Worm (Caenorhabditis elegans) whole organism, young adult: ENCODE data around the gene F41E6.12.
A peak's percentile ranks its signal among the peaks of the same experiment; 100 is the strongest.

Experiments used
- B0336.3 ChIP-seq: fragments of 200-800 bp; sonication (Bioruptor generic); IDR thresholded peaks from 2 replicates; pipeline ENCODE4 v1.3.6; 2022; ENCODE audit warnings: missing genetic modification characterization, missing compliant biosample characterization
- C06A6.2 ChIP-seq: fragments of 200-800 bp; sonication (Bioruptor generic); conservative IDR thresholded peaks from 2 replicates; pipeline ENCODE4 v1.3.6; 2022; ENCODE audit warnings: missing genetic modification characterization, missing compliant biosample characterization
- C17E4.6 ChIP-seq: fragments of 200-800 bp; sonication (Bioruptor generic); IDR thresholded peaks from 2 replicates; pipeline ENCODE4 v1.3.6; 2022; ENCODE audit warnings: missing genetic modification reagents, missing genetic modification characterization, missing compliant biosample characterization
- F10E7.11 ChIP-seq: sonication (generic microtip); optimal IDR thresholded peaks from 2 replicates; lab custom pipeline; 2017; ENCODE audit warnings: mild to moderate bottlenecking, missing genetic modification characterization, moderate library complexity, missing compliant biosample characterization
- F39B2.1 ChIP-seq: fragments of 200-800 bp; sonication (Bioruptor generic); IDR thresholded peaks from 2 replicates; pipeline ENCODE4 v1.3.6; 2022; ENCODE audit warnings: missing genetic modification reagents, missing genetic modification characterization, missing compliant biosample characterization
- F52B5.7 ChIP-seq: sonication (generic microtip); optimal IDR thresholded peaks from 2 replicates; lab custom pipeline; 2016; ENCODE audit warnings: mild to moderate bottlenecking, missing genetic modification characterization, missing compliant biosample characterization
- F57A8.1 ChIP-seq: fragments of 200-800 bp; sonication (Bioruptor generic); optimal IDR thresholded peaks from 2 replicates; lab custom pipeline; 2018; ENCODE audit warnings: mild to moderate bottlenecking, missing genetic modification characterization, moderate library complexity, missing compliant biosample characterization
- K11D2.4 ChIP-seq: fragments of 200-800 bp; sonication (Bioruptor generic); IDR thresholded peaks from 2 replicates; pipeline ENCODE4 v1.3.6; 2022; ENCODE audit warnings: missing genetic modification reagents, missing genetic modification characterization, missing compliant biosample characterization
- K12H6.12 ChIP-seq: fragments of 200-800 bp; sonication (Bioruptor generic); optimal IDR thresholded peaks from 2 replicates; lab custom pipeline; 2018; ENCODE audit warnings: mild to moderate bottlenecking, missing genetic modification characterization, missing compliant biosample characterization
- T07F8.4 ChIP-seq: sonication (generic microtip); optimal IDR thresholded peaks from 2 replicates; lab custom pipeline; 2016; ENCODE audit warnings: mild to moderate bottlenecking, missing genetic modification characterization, moderate library complexity, missing compliant biosample characterization
- Y53F4B.3 ChIP-seq: fragments of 200-800 bp; sonication (Bioruptor generic); IDR thresholded peaks from 2 replicates; pipeline ENCODE4 v1.3.6; 2022; ENCODE audit warnings: missing genetic modification reagents, missing genetic modification characterization, missing compliant biosample characterization
- Y56A3A.18 ChIP-seq: fragments of 200-800 bp; sonication (Bioruptor generic); IDR thresholded peaks from 2 replicates; pipeline ENCODE4 v1.3.6; 2022; ENCODE audit warnings: missing genetic modification reagents, missing genetic modification characterization, missing compliant biosample characterization
- Y79H2A.3 ChIP-seq: fragments of 200-800 bp; sonication (Bioruptor generic); conservative IDR thresholded peaks from 2 replicates; pipeline ENCODE4 v1.3.6; 2022; ENCODE audit warnings: missing genetic modification reagents, missing genetic modification characterization, missing compliant biosample characterization
- Y95B8A.8 ChIP-seq: fragments of 200-800 bp; sonication (Bioruptor generic); IDR thresholded peaks from 2 replicates; pipeline ENCODE4 v1.3.6; 2022; ENCODE audit warnings: missing genetic modification reagents, missing genetic modification characterization, missing compliant biosample characterization
- atf-7 ChIP-seq: sonication (generic microtip); optimal IDR thresholded peaks from 2 replicates; lab custom pipeline; 2017; ENCODE audit warnings: mild to moderate bottlenecking, missing genetic modification characterization, missing compliant biosample characterization
- attf-6 ChIP-seq: fragments of 200-800 bp; sonication (Bioruptor generic); IDR thresholded peaks from 2 replicates; pipeline ENCODE4 v1.3.6; 2022; ENCODE audit warnings: missing genetic modification reagents, missing genetic modification characterization, missing compliant biosample characterization
- dpff-1 ChIP-seq: sonication (generic microtip); optimal IDR thresholded peaks from 2 replicates; lab custom pipeline; 2017; ENCODE audit warnings: mild to moderate bottlenecking, missing genetic modification characterization, missing compliant biosample characterization
- efl-1 ChIP-seq: fragments of 150-350 bp; optimal IDR thresholded peaks from 2 replicates; lab custom pipeline; 2014; ENCODE audit warnings: missing biosample characterization, missing genetic modification reagents, missing genetic modification characterization
- ets-4 ChIP-seq: fragments of 200-800 bp; sonication (Bioruptor generic); optimal IDR thresholded peaks from 2 replicates; lab custom pipeline; 2018; ENCODE audit warnings: mild to moderate bottlenecking, missing genetic modification characterization, missing compliant biosample characterization
- gei-17 ChIP-seq: fragments of 200-800 bp; sonication (Bioruptor generic); optimal IDR thresholded peaks from 2 replicates; lab custom pipeline; 2018; ENCODE audit warnings: mild to moderate bottlenecking, missing genetic modification characterization, missing compliant biosample characterization
- hmg-1.2 ChIP-seq: fragments of 200-800 bp; sonication (Bioruptor generic); IDR thresholded peaks from 2 replicates; pipeline ENCODE4 v1.3.6; 2022; ENCODE audit warnings: missing genetic modification reagents, missing genetic modification characterization, missing compliant biosample characterization
- hrde-1 ChIP-seq: sonication (generic microtip); optimal IDR thresholded peaks from 2 replicates; lab custom pipeline; 2016; ENCODE audit warnings: missing genetic modification characterization, mild to moderate bottlenecking, missing compliant biosample characterization, moderate library complexity, missing genotype, missing genetic modification reagents, borderline replicate concordance
- lag-1 ChIP-seq: fragments of 200-800 bp; sonication (Bioruptor generic); IDR thresholded peaks from 2 replicates; pipeline ENCODE4 v1.3.6; 2022; ENCODE audit warnings: missing genetic modification reagents, missing genetic modification characterization, missing compliant biosample characterization
- let-526 ChIP-seq: fragments of 200-800 bp; sonication (Bioruptor generic); IDR thresholded peaks from 2 replicates; pipeline ENCODE4 v1.3.6; 2022; ENCODE audit warnings: missing genetic modification reagents, missing genetic modification characterization, missing compliant biosample characterization
- let-607 ChIP-seq, 2 experiments: fragments of 200-800 bp in 1 of 2; sonication (Bioruptor generic) in 1 of 2; sonication (generic microtip) in 1 of 2; optimal IDR thresholded peaks; 2 replicates each; lab custom pipeline; 2016 to 2018; ENCODE audit warnings: mild to moderate bottlenecking in 2 of 2, missing compliant biosample characterization in 2 of 2, missing genetic modification characterization in 2 of 2, moderate library complexity in 2 of 2, missing genotype in 1 of 2
- lin-40 ChIP-seq: sonication (generic microtip); optimal IDR thresholded peaks from 2 replicates; lab custom pipeline; 2016; ENCODE audit warnings: missing genetic modification characterization, mild to moderate bottlenecking, missing compliant biosample characterization, missing genotype, missing genetic modification reagents
- lin-54 ChIP-seq: fragments of 200-800 bp; sonication (Bioruptor generic); optimal IDR thresholded peaks from 2 replicates; lab custom pipeline; 2018; ENCODE audit warnings: mild to moderate bottlenecking, missing genetic modification characterization, missing compliant biosample characterization
- lsl-1 ChIP-seq: fragments of 200-800 bp; sonication (Bioruptor generic); optimal IDR thresholded peaks from 2 replicates; lab custom pipeline; 2018; ENCODE audit warnings: mild to moderate bottlenecking, missing genetic modification characterization, moderate library complexity, missing compliant biosample characterization
- madf-6 ChIP-seq: fragments of 200-800 bp; sonication (Bioruptor generic); IDR thresholded peaks from 2 replicates; pipeline ENCODE4 v1.3.6; 2022; ENCODE audit warnings: missing genetic modification reagents, missing genetic modification characterization, missing compliant biosample characterization
- mes-4 ChIP-seq: sonication (generic microtip); optimal IDR thresholded peaks from 2 replicates; lab custom pipeline; 2016; ENCODE audit warnings: missing genotype, missing genetic modification characterization, missing compliant biosample characterization
- nfya-2 ChIP-seq: fragments of 200-800 bp; sonication (Bioruptor generic); IDR thresholded peaks from 2 replicates; pipeline ENCODE4 v1.3.6; 2022; ENCODE audit warnings: missing genetic modification reagents, missing genetic modification characterization, missing compliant biosample characterization
- nhr-120 ChIP-seq: fragments of 200-800 bp; sonication (Bioruptor generic); IDR thresholded peaks from 2 replicates; pipeline ENCODE4 v1.3.6; 2022; ENCODE audit warnings: missing genetic modification characterization, missing compliant biosample characterization
- nhr-80 ChIP-seq: sonication (generic microtip); optimal IDR thresholded peaks from 2 replicates; lab custom pipeline; 2016; ENCODE audit warnings: missing genetic modification characterization, missing compliant biosample characterization
- pbrm-1 ChIP-seq: fragments of 200-800 bp; sonication (Bioruptor generic); IDR thresholded peaks from 2 replicates; pipeline ENCODE4 v1.3.6; 2022; ENCODE audit warnings: missing genetic modification reagents, missing genetic modification characterization, missing compliant biosample characterization
- rec-8 ChIP-seq, 2 experiments: sonication (generic microtip); optimal IDR thresholded peaks; 2 replicates each; lab custom pipeline; 2016; ENCODE audit warnings: mild to moderate bottlenecking in 2 of 2, missing genetic modification characterization in 2 of 2, missing genetic modification reagents in 2 of 2, missing genotype in 2 of 2, missing biosample characterization in 1 of 2, missing compliant biosample characterization in 1 of 2, moderate library complexity in 1 of 2
- rpc-1 ChIP-seq, 2 experiments: fragments of 150-350 bp in 1 of 2; sonication (generic microtip) in 1 of 2; optimal IDR thresholded peaks; 2 replicates each; lab custom pipeline; 2014 to 2018; ENCODE audit warnings: missing biosample characterization in 1 of 2, missing genetic modification characterization in 1 of 2, missing genetic modification reagents in 1 of 2, missing genotype in 1 of 2
- sdz-38 ChIP-seq: sonication (generic microtip); optimal IDR thresholded peaks from 2 replicates; lab custom pipeline; 2016; ENCODE audit warnings: missing genotype, missing genetic modification characterization, missing compliant biosample characterization
- snpc-3.4 ChIP-seq: sonication (generic microtip); optimal IDR thresholded peaks from 2 replicates; lab custom pipeline; 2017; ENCODE audit warnings: missing genetic modification characterization, mild to moderate bottlenecking, missing compliant biosample characterization, antibody characterized with exemption, moderate library complexity, missing genotype, missing genetic modification reagents
- snpc-4 ChIP-seq, 5 experiments: fragments of 150-350 bp in 1 of 5; sonication (generic microtip) in 4 of 5; optimal IDR thresholded peaks; 2 replicates each; lab custom pipeline; 2014 to 2018; ENCODE audit warnings: missing genetic modification characterization in 5 of 5, missing biosample characterization in 3 of 5, antibody characterized with exemption in 2 of 5, mild to moderate bottlenecking in 2 of 5, missing compliant biosample characterization in 2 of 5, missing genotype in 2 of 5, moderate library complexity in 2 of 5, missing genetic modification reagents in 1 of 5
- tlf-1 ChIP-seq: fragments of 200-800 bp; sonication (Bioruptor generic); optimal IDR thresholded peaks from 2 replicates; lab custom pipeline; 2018; ENCODE audit warnings: mild to moderate bottlenecking, missing genetic modification characterization, missing compliant biosample characterization
- zfh-2 ChIP-seq: fragments of 200-800 bp; sonication (Bioruptor generic); conservative IDR thresholded peaks from 2 replicates; pipeline ENCODE4 v1.3.6; 2022; ENCODE audit warnings: missing genetic modification reagents, missing genetic modification characterization, missing compliant biosample characterization
- ztf-18 ChIP-seq: sonication (generic microtip); optimal IDR thresholded peaks from 2 replicates; lab custom pipeline; 2016; ENCODE audit warnings: missing genotype, mild to moderate bottlenecking, missing genetic modification characterization, missing compliant biosample characterization
- ztf-22 ChIP-seq: fragments of 200-800 bp; sonication (Bioruptor generic); optimal IDR thresholded peaks from 2 replicates; lab custom pipeline; 2018; ENCODE audit warnings: mild to moderate bottlenecking, missing genetic modification characterization, moderate library complexity, missing compliant biosample characterization
- ztf-26 ChIP-seq: sonication (generic microtip); optimal IDR thresholded peaks from 2 replicates; lab custom pipeline; 2017; ENCODE audit warnings: missing genetic modification characterization, missing compliant biosample characterization

F41E6.12 gene

DNA sequence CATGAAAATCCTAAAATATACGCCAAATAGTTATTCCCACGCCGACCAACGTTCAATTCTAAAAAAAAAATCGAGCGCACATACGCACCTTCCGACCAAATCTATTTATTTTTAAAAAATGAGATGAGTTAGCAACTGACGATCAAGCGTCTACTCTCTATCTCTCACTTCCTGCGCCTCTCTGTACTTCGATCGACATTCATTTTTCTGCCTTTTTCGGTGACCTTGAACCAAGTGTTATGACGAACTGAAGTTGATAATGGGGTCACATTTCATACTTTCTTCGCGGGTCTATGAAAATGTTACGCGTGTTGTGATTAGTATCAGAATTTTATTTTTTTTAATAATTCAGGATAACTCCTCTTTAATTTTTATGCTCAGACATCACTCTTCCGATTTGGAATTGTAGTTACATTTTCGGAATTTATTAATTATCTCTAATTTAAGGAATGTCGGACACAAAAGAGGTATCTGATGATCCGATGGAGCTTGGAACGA, 21.5 kb downstream of the F41E6.12 start, which contains the start of gene smk-1:
Gene smk-1 (plus strand): TSS at position 448 of the 498 bp plus-strand sequence.
- TF ChIP-seq B0336.3, result no peak
- no peak for TF ChIP-seq let-607 (tag; optimal IDR thresholded peaks at IDR 0.05; lab: Kevin White, UChicago)
- no peak for TF ChIP-seq rpc-1 (optimal IDR thresholded peaks at IDR 0.05; lab: Kevin White, UChicago)
- TF ChIP-seq rpc-1 (tag; optimal IDR thresholded peaks at IDR 0.05; lab: Kevin White, UChicago), result no peak
- TF ChIP-seq snpc-3.4 (tag; lab: Kevin White, UChicago), result no peak
- peak; percentile 16; the same call in 1 of the 2 replicates for TF ChIP-seq madf-6
- TF ChIP-seq gei-17, result no peak
- peak; percentile 46 for TF ChIP-seq nhr-80
- TF ChIP-seq nfya-2 (GFP tag; lab: Robert Waterston, UW), result no peak
- TF ChIP-seq K11D2.4, result no peak
- no peak for TF ChIP-seq lsl-1
- TF ChIP-seq F57A8.1 (GFP tag; lab: Kevin White, UChicago), result no peak
- TF ChIP-seq lag-1 (GFP tag; lab: Robert Waterston, UW), result no peak
- TF ChIP-seq dpff-1, result no peak
- peak; percentile 8 for TF ChIP-seq lin-40 (tag; lab: Kevin White, UChicago)
- peak; percentile 31; the same call in 1 of the 2 replicates for TF ChIP-seq hmg-1.2 (GFP tag; lab: Robert Waterston, UW)
- TF ChIP-seq, all 124 proteins: peak for 4

DNA sequence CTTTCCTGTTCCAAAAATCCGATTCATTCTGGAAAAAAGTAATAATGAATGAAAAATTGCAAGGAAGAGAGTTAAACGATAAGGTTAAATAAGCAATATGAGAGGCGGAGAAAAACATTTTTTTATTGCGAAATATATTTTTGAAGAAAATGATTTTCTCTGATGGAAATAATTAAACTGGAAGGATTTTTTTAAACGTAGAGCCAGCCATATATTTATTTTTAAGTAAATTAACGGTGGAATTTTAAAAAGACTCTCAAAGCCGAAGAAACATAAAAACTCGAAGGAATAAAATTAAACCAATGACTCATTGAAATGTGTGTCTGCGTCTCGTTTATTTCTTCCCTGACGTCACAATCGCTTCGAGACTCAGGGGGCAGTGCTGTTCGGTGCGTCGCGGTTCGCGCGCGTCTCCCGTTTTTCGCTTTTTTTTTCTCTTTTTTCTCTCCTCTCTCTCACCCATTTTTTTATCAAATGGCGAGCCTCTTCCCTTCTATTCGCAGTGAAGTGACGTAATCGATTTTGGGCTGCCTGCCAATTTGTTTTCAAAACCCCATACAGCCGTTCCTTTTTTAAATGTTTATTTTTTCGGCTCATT, 22.7 kb downstream of the F41E6.12 start, which contains the start of gene vps-60:
Gene vps-60 (minus strand): TSS at position 30 of the 598 bp plus-strand sequence.
- TF ChIP-seq efl-1 (GFP tag; lab: Kevin White, UChicago) (peak; percentile 67), dpff-1 (no peak), pbrm-1 (GFP tag; lab: Robert Waterston, UW) (peak; percentile 78; the same call in 1 of the 2 replicates), F39B2.1 (GFP tag; lab: Robert Waterston, UW) (no peak), sdz-38 (no peak), let-526 (no peak), rec-8 (tag; optimal IDR thresholded peaks at IDR 0.05; lab: Kevin White, UChicago) (no peak), hrde-1 (tag; lab: Kevin White, UChicago) (no peak), Y79H2A.3 (GFP tag; lab: Robert Waterston, UW) (no peak; the same call in 1 of the 2 replicates), lin-54 (GFP tag; lab: Kevin White, UChicago) (peak; percentile 73), atf-7 (peak; percentile 95), nhr-120 (GFP tag; lab: Robert Waterston, UW) (no peak), C06A6.2 (GFP tag; lab: Robert Waterston, UW) (peak; percentile 71; the same call in 1 of the 2 replicates), Y53F4B.3 (no peak), tlf-1 (GFP tag; lab: Kevin White, UChicago) (peak; percentile 80), F52B5.7 (no peak), ets-4 (GFP tag; lab: Kevin White, UChicago) (no peak), B0336.3 (peak; percentile 85), T07F8.4 (no peak), K12H6.12 (peak; percentile 92), mes-4 (tag; lab: Kevin White, UChicago) (no peak), zfh-2 (GFP tag; lab: Robert Waterston, UW) (peak; percentile 97), attf-6 (GFP tag; lab: Robert Waterston, UW) (no peak), ztf-18 (tag; lab: Kevin White, UChicago) (peak; percentile 68), C17E4.6 (GFP tag; lab: Robert Waterston, UW) (0 out of 2 replicates have a peak, but pooled peaks have one; percentile 37), ztf-26 (peak; percentile 90), lsl-1 (peak; percentile 62), Y95B8A.8 (peak; percentile 83), Y56A3A.18 (GFP tag; lab: Robert Waterston, UW) (peak; percentile 70; the same call in 1 of the 2 replicates), F10E7.11 (no peak), ztf-22 (GFP tag; lab: Kevin White, UChicago) (peak; percentile 63), gei-17 (no peak), snpc-4 (GFP tag; optimal IDR thresholded peaks at IDR 0.05; lab: Kevin White, UChicago) (peak; percentile 49), snpc-4 (tag; optimal IDR thresholded peaks at IDR 0.05; lab: Kevin White, UChicago) (peak; percentile 69 to 80 (median 76))
